Worm (Caenorhabditis elegans) whole organism, L3 larva: ENCODE measurements around the gene rpl-2.

ENCODE experiments used
- R02D3.7 ChIP-seq: fragments of 150-350 bp; optimal IDR thresholded peaks from 2 replicates; lab custom pipeline; 2014; ENCODE audit warnings: missing biosample characterization, missing genetic modification characterization
- ZK546.5 ChIP-seq: sonication (generic microtip); optimal IDR thresholded peaks from 2 replicates; lab custom pipeline; 2017; ENCODE audit warnings: missing biosample characterization, missing genetic modification characterization
- ama-1 ChIP-seq: fragments of 150-350 bp; optimal IDR thresholded peaks from 2 replicates; lab custom pipeline; 2018
- ceh-82 ChIP-seq: fragments of 150-350 bp; optimal IDR thresholded peaks from 2 replicates; lab custom pipeline; 2014; ENCODE audit warnings: missing biosample characterization, missing genetic modification characterization
- daf-12 ChIP-seq: fragments of 150-350 bp; optimal IDR thresholded peaks from 2 replicates; lab custom pipeline; 2014; ENCODE audit warnings: missing biosample characterization, missing genetic modification reagents, missing genetic modification characterization
- egl-27 ChIP-seq: sonication (generic microtip); optimal IDR thresholded peaks from 4 replicates; lab custom pipeline; 2017; ENCODE audit warnings: missing biosample characterization, missing genetic modification reagents, missing genetic modification characterization
- elt-2 ChIP-seq: sonication (generic microtip); optimal IDR thresholded peaks from 2 replicates; lab custom pipeline; 2016; ENCODE audit warnings: missing genetic modification reagents, mild to moderate bottlenecking, missing genetic modification characterization, missing compliant biosample characterization
- elt-3 ChIP-seq, 3 experiments: fragments of 150-350 bp in 1 of 3; sonication (generic microtip) in 2 of 3; optimal IDR thresholded peaks; 2 replicates in 2 of 3; 4 replicates in 1 of 3; lab custom pipeline; 2014 to 2017; ENCODE audit warnings: missing biosample characterization in 3 of 3, missing genetic modification characterization in 3 of 3
- eor-1 ChIP-seq, 2 experiments: fragments of 150-350 bp; optimal IDR thresholded peaks; 2 replicates each; lab custom pipeline; 2014 to 2018; ENCODE audit warnings: missing biosample characterization in 2 of 2, missing genetic modification characterization in 2 of 2
- fkh-2 ChIP-seq: fragments of 150-350 bp; optimal IDR thresholded peaks from 2 replicates; lab custom pipeline; 2014; ENCODE audit warnings: missing biosample characterization, missing genetic modification reagents, missing genetic modification characterization
- fos-1 ChIP-seq: fragments of 150-350 bp; optimal IDR thresholded peaks from 2 replicates; lab custom pipeline; 2014; ENCODE audit warnings: missing biosample characterization, missing genetic modification characterization
- hmg-11 ChIP-seq: sonication (generic microtip); optimal IDR thresholded peaks from 2 replicates; lab custom pipeline; 2016; ENCODE audit warnings: missing genetic modification characterization, missing compliant biosample characterization
- jun-1 ChIP-seq: fragments of 150-350 bp; optimal IDR thresholded peaks from 2 replicates; lab custom pipeline; 2014; ENCODE audit warnings: missing biosample characterization, missing genetic modification reagents, missing genetic modification characterization
- lin-15B ChIP-seq: fragments of 150-350 bp; optimal IDR thresholded peaks from 2 replicates; lab custom pipeline; 2014; ENCODE audit warnings: missing biosample characterization, missing genetic modification characterization
- lin-39 ChIP-seq: fragments of 150-350 bp; optimal IDR thresholded peaks from 2 replicates; lab custom pipeline; 2018; ENCODE audit warnings: missing biosample characterization, missing genetic modification reagents, missing genetic modification characterization
- lsy-12 ChIP-seq: sonication (generic microtip); optimal IDR thresholded peaks from 2 replicates; lab custom pipeline; 2016; ENCODE audit warnings: mild to moderate bottlenecking, missing genetic modification characterization, missing compliant biosample characterization
- mdl-1 ChIP-seq: fragments of 150-350 bp; optimal IDR thresholded peaks from 2 replicates; lab custom pipeline; 2014; ENCODE audit warnings: missing biosample characterization, missing genetic modification characterization
- mml-1 ChIP-seq: fragments of 150-350 bp; sonication (generic microtip); optimal IDR thresholded peaks from 3 replicates; lab custom pipeline; 2014; ENCODE audit warnings: missing biosample characterization, missing genetic modification characterization
- nfya-1 ChIP-seq: sonication (generic microtip); optimal IDR thresholded peaks from 2 replicates; lab custom pipeline; 2017; ENCODE audit warnings: missing genetic modification characterization, mild to moderate bottlenecking, missing compliant biosample characterization, antibody characterized with exemption, moderate library complexity; ENCODE audit not compliant: insufficient read depth
- nhr-11 ChIP-seq: fragments of 150-350 bp; optimal IDR thresholded peaks from 2 replicates; lab custom pipeline; 2014; ENCODE audit warnings: missing biosample characterization, missing genetic modification characterization
- nhr-23 ChIP-seq: fragments of 150-350 bp; optimal IDR thresholded peaks from 2 replicates; lab custom pipeline; 2014; ENCODE audit warnings: missing biosample characterization, missing genetic modification reagents, missing genetic modification characterization
- nhr-237 ChIP-seq: fragments of 150-350 bp; optimal IDR thresholded peaks from 2 replicates; lab custom pipeline; 2014; ENCODE audit warnings: missing biosample characterization, missing genetic modification characterization
- nhr-25 ChIP-seq: sonication (generic microtip); optimal IDR thresholded peaks from 2 replicates; lab custom pipeline; 2017; ENCODE audit warnings: missing biosample characterization, missing genetic modification characterization
- nhr-28 ChIP-seq: fragments of 150-350 bp; optimal IDR thresholded peaks from 2 replicates; lab custom pipeline; 2014; ENCODE audit warnings: missing biosample characterization, missing genetic modification characterization
- nhr-43 ChIP-seq: sonication (generic microtip); optimal IDR thresholded peaks from 2 replicates; lab custom pipeline; 2016; ENCODE audit warnings: mild to moderate bottlenecking, missing genetic modification characterization, missing compliant biosample characterization; ENCODE audit not compliant: poor library complexity, severe bottlenecking
- nhr-67 ChIP-seq: fragments of 150-350 bp; optimal IDR thresholded peaks from 2 replicates; lab custom pipeline; 2014; ENCODE audit warnings: missing biosample characterization, missing genetic modification characterization
- pha-4 ChIP-seq: fragments of 150-350 bp; optimal IDR thresholded peaks from 2 replicates; lab custom pipeline; 2014; ENCODE audit warnings: missing biosample characterization, missing genetic modification reagents, missing genetic modification characterization
- pqm-1 ChIP-seq: fragments of 150-350 bp; optimal IDR thresholded peaks from 2 replicates; lab custom pipeline; 2017; ENCODE audit warnings: missing biosample characterization, missing genetic modification characterization, inconsistent platforms
- unc-62 ChIP-seq: fragments of 150-350 bp; sonication (generic microtip); optimal IDR thresholded peaks from 4 replicates; lab custom pipeline; 2014; ENCODE audit warnings: missing biosample characterization, missing genetic modification reagents, missing genetic modification characterization
- zag-1 ChIP-seq: fragments of 150-350 bp; optimal IDR thresholded peaks from 2 replicates; lab custom pipeline; 2014; ENCODE audit warnings: missing biosample characterization, missing genetic modification characterization

The rpl-2 gene

ce11 chrV:20489102-20489501, 9.6 kb downstream of the rpl-2 start, which contains the start of gene srbc-78:
Gene srbc-78, minus strand, starts transcription at chrV:20489202.
- no peak for TF ChIP-seq nhr-11 (tag; lab: Kevin White, UChicago)

ce11 chrV:20492385-20492784, 12.9 kb downstream of the rpl-2 start, which contains the start of gene srbc-79:
Gene srbc-79, minus strand, starts transcription at chrV:20492485.
- TF ChIP-seq fkh-2 (tag; lab: Kevin White, UChicago): no peak
- no peak for TF ChIP-seq nhr-43 (tag; lab: Kevin White, UChicago)
- TF ChIP-seq ZK546.5: no peak
- no peak for TF ChIP-seq jun-1 (tag; lab: Kevin White, UChicago)
- no peak for TF ChIP-seq nhr-67 (tag; lab: Kevin White, UChicago)
- TF ChIP-seq ama-1: no peak
- no peak for TF ChIP-seq elt-3 (tag; optimal IDR thresholded peaks at IDR 0.05; lab: Kevin White, UChicago)
- TF ChIP-seq lin-39 (tag; lab: Kevin White, UChicago): no peak
- no peak for TF ChIP-seq unc-62 (GFP tag; lab: Kevin White, UChicago)
- TF ChIP-seq nhr-23 (tag; lab: Kevin White, UChicago): no peak
- TF ChIP-seq mdl-1 (tag; lab: Kevin White, UChicago): no peak
- no peak for TF ChIP-seq mml-1 (tag; lab: Kevin White, UChicago)
- no peak for TF ChIP-seq nhr-237
- no peak for TF ChIP-seq nhr-25
- no peak for TF ChIP-seq nhr-28 (tag; lab: Kevin White, UChicago)
- TF ChIP-seq pqm-1 (tag; lab: Kevin White, UChicago): no peak
- TF ChIP-seq, all 47 proteins: peak for 0

- peak; percentile 21 for TF ChIP-seq pha-4 (tag; lab: Kevin White, UChicago)
- TF ChIP-seq ceh-82 (tag; lab: Kevin White, UChicago): no peak
- TF ChIP-seq nfya-1 (tag; lab: Kevin White, UChicago): peak; percentile 42
- TF ChIP-seq nhr-23 (tag; lab: Kevin White, UChicago): no peak
- no peak for TF ChIP-seq eor-1 (tag; optimal IDR thresholded peaks at IDR 0.05; lab: Kevin White, UChicago)
- no peak for TF ChIP-seq daf-12
- no peak for TF ChIP-seq hmg-11 (tag; lab: Kevin White, UChicago)
- TF ChIP-seq R02D3.7: no peak
- TF ChIP-seq egl-27 (tag; lab: Kevin White, UChicago): no peak
- peak; percentile 27 for TF ChIP-seq elt-2 (tag; lab: Kevin White, UChicago)
- peak; percentile 3 for TF ChIP-seq lin-15B (tag; lab: Kevin White, UChicago)
Observed at ce11 chrV:20493271-20494231, 14.1 kb downstream of the rpl-2 start, which contains the start of gene B0250.5. Gene B0250.5, plus strand, starts transcription at chrV:20493924.

ce11 chrV:20497537-20497936, 18.0 kb downstream of the rpl-2 start:
- TF ChIP-seq elt-2 (tag; lab: Kevin White, UChicago): peak; percentile 51
- TF ChIP-seq fos-1: peak; percentile 54
- TF ChIP-seq ama-1: no peak
- peak; percentile 2 for TF ChIP-seq nhr-43 (tag; lab: Kevin White, UChicago)

ce11 chrV:20498980-20499379, 19.5 kb downstream of the rpl-2 start, which contains the start of gene dct-16:
Gene dct-16, minus strand, starts transcription at chrV:20499057.
- peak; percentile 97 for TF ChIP-seq elt-2 (tag; lab: Kevin White, UChicago)
- peak; percentile 90 for TF ChIP-seq pqm-1 (tag; lab: Kevin White, UChicago)
- no peak for TF ChIP-seq lsy-12 (tag; lab: Kevin White, UChicago)
- no peak for TF ChIP-seq hmg-11 (tag; lab: Kevin White, UChicago)
- no peak for TF ChIP-seq zag-1 (tag; lab: Kevin White, UChicago)
- no peak for TF ChIP-seq nhr-67 (tag; lab: Kevin White, UChicago)
- peak; percentile 39 for TF ChIP-seq ama-1
- TF ChIP-seq nhr-28 (tag; lab: Kevin White, UChicago): no peak
